Worm (Caenorhabditis elegans) whole organism, L2 larva: ENCODE measurements around the gene srz-99.

Source experiments
- C34F6.9 ChIP-seq: fragments of 150-350 bp; optimal IDR thresholded peaks from 2 replicates; lab custom pipeline; 2014; ENCODE audit warnings: missing biosample characterization, missing genetic modification characterization
- R02D3.7 ChIP-seq: fragments of 150-350 bp; optimal IDR thresholded peaks from 2 replicates; lab custom pipeline; 2014; ENCODE audit warnings: missing biosample characterization, missing genetic modification characterization
- ZK546.5 ChIP-seq: sonication (generic microtip); optimal IDR thresholded peaks from 2 replicates; lab custom pipeline; 2017; ENCODE audit warnings: missing biosample characterization, missing genetic modification characterization
- aly-2 ChIP-seq: fragments of 150-350 bp; optimal IDR thresholded peaks from 2 replicates; lab custom pipeline; 2014; ENCODE audit warnings: missing biosample characterization, missing genetic modification characterization
- ama-1 ChIP-seq: fragments of 150-350 bp; optimal IDR thresholded peaks from 2 replicates; lab custom pipeline; 2018; ENCODE audit warnings: inconsistent platforms
- blmp-1 ChIP-seq: sonication (generic microtip); optimal IDR thresholded peaks from 2 replicates; lab custom pipeline; 2017; ENCODE audit warnings: missing genetic modification characterization, mild to moderate bottlenecking, missing compliant biosample characterization, antibody characterized with exemption, moderate library complexity; ENCODE audit not compliant: insufficient read depth
- ceh-16 ChIP-seq: fragments of 150-350 bp; optimal IDR thresholded peaks from 2 replicates; lab custom pipeline; 2014; ENCODE audit warnings: missing biosample characterization, missing genetic modification characterization
- ceh-82 ChIP-seq: fragments of 150-350 bp; optimal IDR thresholded peaks from 2 replicates; lab custom pipeline; 2014; ENCODE audit warnings: missing biosample characterization, missing genetic modification characterization
- crh-2 ChIP-seq: sonication (generic microtip); optimal IDR thresholded peaks from 2 replicates; lab custom pipeline; 2017; ENCODE audit warnings: missing biosample characterization, missing genetic modification characterization
- egl-27 ChIP-seq: sonication (generic microtip); optimal IDR thresholded peaks from 3 replicates; lab custom pipeline; 2017; ENCODE audit warnings: missing biosample characterization, missing genetic modification reagents, missing genetic modification characterization
- elt-1 ChIP-seq: fragments of 150-350 bp; optimal IDR thresholded peaks from 2 replicates; lab custom pipeline; 2014; ENCODE audit warnings: missing biosample characterization, missing genetic modification characterization
- fos-1 ChIP-seq: fragments of 150-350 bp; optimal IDR thresholded peaks from 2 replicates; lab custom pipeline; 2014; ENCODE audit warnings: missing biosample characterization, missing genetic modification characterization
- gmeb-1 ChIP-seq: fragments of 150-350 bp; optimal IDR thresholded peaks from 2 replicates; lab custom pipeline; 2014; ENCODE audit warnings: missing biosample characterization, missing genetic modification characterization
- lin-11 ChIP-seq: fragments of 150-350 bp; sonication (generic microtip); optimal IDR thresholded peaks from 2 replicates; lab custom pipeline; 2014; ENCODE audit warnings: missing biosample characterization, missing genetic modification characterization, inconsistent platforms, mixed read lengths
- lin-39 ChIP-seq: fragments of 150-350 bp; optimal IDR thresholded peaks from 2 replicates; lab custom pipeline; 2014; ENCODE audit warnings: missing biosample characterization, missing genetic modification reagents, missing genetic modification characterization
- lsy-2 ChIP-seq, 2 experiments: fragments of 150-350 bp in 1 of 2; sonication (generic microtip) in 1 of 2; optimal IDR thresholded peaks; 2 replicates each; lab custom pipeline; 2014 to 2017; ENCODE audit warnings: missing biosample characterization in 2 of 2, missing genetic modification characterization in 2 of 2
- mbf-1 ChIP-seq: sonication (generic microtip); optimal IDR thresholded peaks from 2 replicates; lab custom pipeline; 2017; ENCODE audit warnings: missing biosample characterization, missing genetic modification characterization
- mdl-1 ChIP-seq, 2 experiments: fragments of 150-350 bp in 1 of 2; sonication (generic microtip) in 1 of 2; optimal IDR thresholded peaks; 2 replicates each; lab custom pipeline; 2017; ENCODE audit warnings: missing biosample characterization in 2 of 2, missing genetic modification characterization in 2 of 2
- nhr-11 ChIP-seq: fragments of 150-350 bp; optimal IDR thresholded peaks from 2 replicates; lab custom pipeline; 2014; ENCODE audit warnings: missing biosample characterization, missing genetic modification characterization
- nhr-12 ChIP-seq: fragments of 150-350 bp; optimal IDR thresholded peaks from 2 replicates; lab custom pipeline; 2014; ENCODE audit warnings: missing biosample characterization, missing genetic modification characterization
- nhr-21 ChIP-seq: fragments of 150-350 bp; optimal IDR thresholded peaks from 2 replicates; lab custom pipeline; 2014; ENCODE audit warnings: missing biosample characterization, missing genetic modification characterization
- nhr-25 ChIP-seq: fragments of 150-350 bp; sonication (generic microtip); optimal IDR thresholded peaks from 3 replicates; lab custom pipeline; 2014; ENCODE audit warnings: missing biosample characterization, missing genetic modification characterization
- nhr-6 ChIP-seq: fragments of 150-350 bp; optimal IDR thresholded peaks from 2 replicates; lab custom pipeline; 2014; ENCODE audit warnings: missing biosample characterization, missing genetic modification characterization
- skn-1 ChIP-seq: sonication (generic microtip); optimal IDR thresholded peaks from 2 replicates; lab custom pipeline; 2017; ENCODE audit warnings: missing biosample characterization, missing genetic modification characterization
- sma-3 ChIP-seq: sonication (generic microtip); optimal IDR thresholded peaks from 2 replicates; lab custom pipeline; 2016; ENCODE audit warnings: missing genetic modification reagents, missing genetic modification characterization, missing compliant biosample characterization
- sma-9 ChIP-seq, 2 experiments: fragments of 150-350 bp in 1 of 2; sonication (generic microtip) in 1 of 2; optimal IDR thresholded peaks; 2 replicates each; lab custom pipeline; 2014 to 2016; ENCODE audit warnings: missing genetic modification characterization in 2 of 2, mild to moderate bottlenecking in 1 of 2, missing biosample characterization in 1 of 2, missing compliant biosample characterization in 1 of 2, missing genetic modification reagents in 1 of 2, moderate library complexity in 1 of 2
- snpc-4 ChIP-seq: fragments of 150-350 bp; optimal IDR thresholded peaks from 2 replicates; lab custom pipeline; 2014; ENCODE audit warnings: missing biosample characterization, missing genetic modification characterization
- unc-55 ChIP-seq: fragments of 150-350 bp; sonication (generic microtip); optimal IDR thresholded peaks from 3 replicates; lab custom pipeline; 2014; ENCODE audit warnings: missing biosample characterization, missing genetic modification reagents, missing genetic modification characterization
- unc-62 ChIP-seq: fragments of 150-350 bp; optimal IDR thresholded peaks from 2 replicates; lab custom pipeline; 2014; ENCODE audit warnings: missing biosample characterization, missing genetic modification reagents, missing genetic modification characterization
- ztf-4 ChIP-seq: fragments of 150-350 bp; optimal IDR thresholded peaks from 2 replicates; lab custom pipeline; 2014; ENCODE audit warnings: missing biosample characterization, missing genetic modification characterization

The srz-99 gene

ce11 chrV:16692988-16693387 is 37.1 kb upstream of the srz-99 start:
- TF ChIP-seq nhr-21 (tag; lab: Kevin White, UChicago) = no peak
- no peak for TF ChIP-seq nhr-11
- no peak for TF ChIP-seq snpc-4 (tag; lab: Kevin White, UChicago)
- TF ChIP-seq C34F6.9 (tag; lab: Kevin White, UChicago) = no peak

DNA sequence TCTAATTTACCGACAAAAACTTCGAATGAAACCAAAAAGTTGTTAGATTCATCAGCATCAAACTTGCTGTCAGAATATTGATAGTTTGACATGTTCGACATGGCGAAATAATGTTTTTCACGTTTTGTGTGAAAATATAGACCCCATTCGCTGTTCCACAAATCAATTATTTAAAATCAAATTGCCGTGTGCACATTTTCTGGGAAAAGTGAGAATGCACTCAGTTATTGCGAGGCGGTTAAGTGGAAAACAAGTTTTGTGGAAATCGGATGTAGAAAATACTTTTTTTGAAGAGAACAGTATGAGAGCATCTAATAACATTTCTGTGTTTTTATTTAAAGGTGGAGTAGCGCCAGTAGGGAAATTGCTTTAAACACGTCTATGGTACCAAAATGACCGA is 36.3 kb upstream of the srz-99 start, which contains the start of gene srw-42:
Gene srw-42 (minus strand): TSS at position 101 of the 400 bp plus-strand sequence.
- TF ChIP-seq blmp-1 (tag; lab: Kevin White, UChicago) (no peak), sma-9 (GFP tag; optimal IDR thresholded peaks at IDR 0.05; lab: Kevin White, UChicago) (no peak), sma-9 (tag; optimal IDR thresholded peaks at IDR 0.05; lab: Kevin White, UChicago) (no peak), nhr-25 (tag; lab: Kevin White, UChicago) (no peak), nhr-6 (tag; lab: Kevin White, UChicago) (no peak)

ce11 chrV:16694538-16694937 is 35.5 kb upstream of the srz-99 start, which contains the start of gene srz-101:
srz-101 (plus strand) TSS chrV:16694838.
- TF ChIP-seq ZK546.5 = no peak

DNA sequence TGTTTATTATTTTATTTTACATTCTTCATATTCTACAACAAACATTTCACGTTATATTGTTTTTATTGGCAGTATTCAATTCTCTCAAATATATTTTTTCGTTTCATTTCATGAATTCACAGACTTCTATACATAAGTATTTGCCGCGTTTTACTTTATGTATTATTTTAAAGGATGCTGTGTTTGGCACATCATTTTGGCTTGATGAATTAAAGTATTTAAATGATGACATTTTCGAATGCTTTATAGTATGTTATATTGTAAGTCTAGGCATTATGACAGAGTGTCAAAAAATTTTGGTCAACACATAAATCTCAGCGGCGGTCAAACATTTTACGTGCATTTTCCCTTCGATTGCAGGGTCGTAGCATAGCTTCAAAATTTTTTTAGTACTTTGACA is 34.6 kb upstream of the srz-99 start:
- no peak for TF ChIP-seq ztf-4
- no peak for TF ChIP-seq lin-11 (tag; lab: Kevin White, UChicago)
- TF ChIP-seq egl-27 (tag; lab: Kevin White, UChicago) = no peak
- TF ChIP-seq, all 48 proteins: peak for 0

DNA sequence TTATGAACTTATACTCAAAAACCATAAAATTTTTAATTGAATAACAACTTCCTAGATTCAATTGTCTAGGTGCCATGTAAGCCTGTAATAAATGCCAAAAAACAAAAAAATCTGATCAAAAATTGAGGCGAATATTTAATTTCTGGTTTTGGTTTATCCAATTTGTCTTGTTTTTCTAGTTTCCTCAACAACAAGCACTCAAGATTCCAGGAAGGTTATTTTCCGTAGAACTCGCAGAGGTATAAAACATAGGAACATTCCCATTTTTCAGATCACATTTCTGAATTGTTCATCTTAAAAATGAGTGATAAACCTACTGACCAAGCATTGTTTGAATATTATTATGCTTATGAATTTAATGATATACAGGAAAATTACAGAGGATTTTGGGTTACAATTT is 32.9 kb upstream of the srz-99 start, which contains the start of gene srw-41:
Gene srw-41 (plus strand): TSS at position 301 of the 400 bp plus-strand sequence.
- TF ChIP-seq ZK546.5 (no peak), mbf-1 (tag; lab: Kevin White, UChicago) (no peak), lsy-2 (tag; optimal IDR thresholded peaks at IDR 0.05; lab: Kevin White, UChicago) (no peak), fos-1 (tag; lab: Kevin White, UChicago) (no peak), elt-1 (tag; lab: Kevin White, UChicago) (no peak), lin-39 (tag; lab: Kevin White, UChicago) (no peak)
- TF ChIP-seq, all 48 proteins: peak for 0

DNA sequence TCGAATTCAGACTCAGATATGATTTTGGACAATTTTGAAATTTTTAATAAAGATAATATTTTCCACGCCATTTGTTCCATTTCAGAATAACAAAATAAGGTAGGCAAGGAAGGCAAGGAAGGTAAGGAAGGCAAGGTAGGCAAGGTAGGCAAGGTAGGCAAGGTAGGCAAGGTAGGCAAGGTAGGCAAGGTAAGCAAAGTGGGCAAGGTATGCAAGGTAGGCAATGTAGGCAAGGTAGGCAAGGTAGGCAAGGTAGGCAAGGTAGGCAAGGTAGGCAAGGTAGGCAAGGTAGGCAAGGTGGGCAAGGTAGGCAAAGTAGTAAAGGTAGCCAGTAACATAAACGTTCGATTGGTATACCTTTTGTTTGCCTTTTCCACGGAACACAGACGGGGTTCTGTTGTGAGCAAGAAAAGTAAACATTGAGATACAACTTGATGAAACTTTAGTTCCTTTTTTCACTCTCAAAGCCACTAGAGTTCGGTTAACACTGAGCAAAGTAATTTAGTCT is 30.3 kb upstream of the srz-99 start, which contains the start of gene Y70C5C.1:
Gene Y70C5C.1 (plus strand): TSS at position 458 of the 508 bp plus-strand sequence.
- TF ChIP-seq mdl-1 (tag; optimal IDR thresholded peaks at IDR 0.05; lab: Kevin White, UChicago) = no peak
- TF ChIP-seq ama-1 (lab: Kevin White, UChicago) = no peak
- no peak for TF ChIP-seq unc-55 (GFP tag; lab: Kevin White, UChicago)
- no peak for TF ChIP-seq nhr-25 (tag; lab: Kevin White, UChicago)
- no peak for TF ChIP-seq lin-39 (tag; lab: Kevin White, UChicago)
- no peak for TF ChIP-seq crh-2 (tag; lab: Kevin White, UChicago)
- TF ChIP-seq nhr-11 = no peak

ce11 chrV:16706549-16706948 is 23.5 kb upstream of the srz-99 start, which contains the start of gene clec-9:
clec-9 (minus strand) TSS chrV:16706649.
- TF ChIP-seq mbf-1 (tag; lab: Kevin White, UChicago) = no peak
- no peak for TF ChIP-seq lin-39 (tag; lab: Kevin White, UChicago)
- TF ChIP-seq ztf-4 = no peak
- TF ChIP-seq aly-2 (tag; lab: Kevin White, UChicago) = no peak
- TF ChIP-seq sma-3 (GFP tag; lab: Kevin White, UChicago) = no peak
- TF ChIP-seq R02D3.7 (tag; lab: Kevin White, UChicago) = no peak
- TF ChIP-seq nhr-11 = no peak
- no peak for TF ChIP-seq unc-55 (GFP tag; lab: Kevin White, UChicago)
- no peak for TF ChIP-seq ceh-82 (tag; lab: Kevin White, UChicago)
- TF ChIP-seq skn-1 = no peak
- TF ChIP-seq nhr-25 (tag; lab: Kevin White, UChicago) = no peak
- no peak for TF ChIP-seq nhr-21 (tag; lab: Kevin White, UChicago)
- TF ChIP-seq gmeb-1 = no peak
- TF ChIP-seq snpc-4 (tag; lab: Kevin White, UChicago) = no peak
- TF ChIP-seq nhr-12 = no peak
- TF ChIP-seq ceh-16 (tag; lab: Kevin White, UChicago) = no peak
- no peak for TF ChIP-seq unc-62 (GFP tag; lab: Kevin White, UChicago)
